Worm (Caenorhabditis elegans): ENCODE data around the gene Y67D8C.6.

Gene Y67D8C.6

DNA sequence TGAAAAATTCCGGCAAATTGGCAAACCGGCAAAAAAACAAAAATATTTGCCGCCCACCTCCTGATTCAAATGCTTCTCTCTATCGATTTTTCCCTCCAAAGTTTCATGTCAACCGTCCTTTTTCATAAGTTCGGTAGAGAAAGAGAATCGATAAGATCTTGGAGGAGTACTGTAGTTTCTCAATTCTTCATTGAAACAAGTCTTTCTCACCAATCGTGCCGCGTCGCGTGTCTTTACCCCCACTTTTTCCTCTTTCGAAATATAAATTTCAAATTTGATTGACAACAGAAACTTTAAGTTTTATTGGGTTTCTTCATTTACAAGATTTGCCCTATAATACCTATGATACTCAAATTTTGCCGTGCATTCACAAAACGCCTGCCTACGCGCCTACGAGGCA lies 44.6 kb downstream of the Y67D8C.6 start:
- TF ChIP-seq W03F9.2 (tag; optimal IDR thresholded peaks at IDR 0.05) (no peak), dao-5 (tag; optimal IDR thresholded peaks at IDR 0.05) (no peak), him-1 (tag; optimal IDR thresholded peaks at IDR 0.05) (no peak)

DNA sequence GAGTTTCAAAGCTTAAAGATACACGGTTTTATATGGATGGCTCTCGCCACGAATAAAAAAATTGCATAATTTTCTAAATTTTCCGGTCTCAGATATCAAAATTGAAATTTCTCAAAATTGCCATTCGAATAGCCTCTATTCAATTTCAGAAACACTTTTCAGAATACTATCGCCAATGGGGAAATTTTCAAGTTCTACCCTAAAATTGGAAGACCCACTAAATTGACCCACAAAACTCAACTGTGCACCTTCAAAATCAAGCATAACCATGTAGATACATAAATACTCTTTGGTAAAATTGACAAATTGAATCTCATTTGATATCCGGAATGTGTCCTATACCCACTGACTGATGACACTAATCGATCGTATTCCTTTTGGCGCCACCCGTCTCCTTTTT lies 47.0 kb downstream of the Y67D8C.6 start:
- TF ChIP-seq W03F9.2 (tag; optimal IDR thresholded peaks at IDR 0.05) (no peak), him-1 (tag; optimal IDR thresholded peaks at IDR 0.05) (no peak), dao-5 (tag; optimal IDR thresholded peaks at IDR 0.05) (no peak)

DNA sequence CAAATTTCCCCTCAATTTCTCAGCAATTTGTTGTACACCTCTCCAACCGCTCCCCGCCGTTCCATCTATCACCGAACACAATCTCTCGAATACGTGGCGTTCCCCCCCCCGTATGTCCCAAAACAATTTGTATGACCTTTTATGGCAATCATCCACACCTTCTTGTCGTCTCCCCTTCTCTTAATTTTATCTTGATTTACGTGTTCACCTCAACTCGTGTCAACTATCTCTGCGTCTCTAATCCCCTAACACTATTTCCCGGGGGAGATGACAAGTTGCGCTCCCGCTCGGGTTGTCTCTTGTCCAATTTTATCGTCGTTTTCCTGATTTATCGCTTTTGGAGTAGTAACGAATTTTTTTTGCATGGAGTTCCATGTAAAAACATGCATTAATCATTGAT lies 48.6 kb downstream of the Y67D8C.6 start:
- TF ChIP-seq him-1 (tag; optimal IDR thresholded peaks at IDR 0.05) (no peak), dao-5 (tag; optimal IDR thresholded peaks at IDR 0.05) (no peak), W03F9.2 (tag; optimal IDR thresholded peaks at IDR 0.05) (no peak)

Data from whole organism, L4/young adult.